Fruit fly (Drosophila melanogaster) whole organism, embryonic: ENCODE measurements around the gene CG3097.

Experiments used
- Adf1 ChIP-seq: fragments of 200-800 bp; sonication (Bioruptor generic); IDR thresholded peaks from 2 replicates; pipeline ENCODE4 v1.3.6; 2022; ENCODE audit warnings: missing biosample characterization, missing genetic modification characterization
- Aef1 ChIP-seq: fragments of 200-800 bp; sonication (Bioruptor generic); IDR thresholded peaks from 3 replicates; pipeline ENCODE4 v1.3.6; 2022; ENCODE audit warnings: missing biosample characterization, missing genetic modification characterization
- Atf6 ChIP-seq: fragments of 200-800 bp; sonication (Bioruptor generic); IDR thresholded peaks from 2 replicates; pipeline ENCODE4 v1.3.6; 2022; ENCODE audit warnings: missing biosample characterization, missing genetic modification characterization
- CG11085 ChIP-seq: fragments of 200-800 bp; sonication (Bioruptor generic); IDR thresholded peaks from 2 replicates; pipeline ENCODE4 v1.3.6; 2022; ENCODE audit warnings: missing biosample characterization, missing genetic modification characterization
- CG11504 ChIP-seq: fragments of 200-800 bp; sonication (Bioruptor generic); optimal IDR thresholded peaks from 3 replicates; lab custom pipeline; 2019; ENCODE audit warnings: missing biosample characterization, mild to moderate bottlenecking, missing genetic modification characterization, moderate library complexity
- CG12155 ChIP-seq: fragments of 200-800 bp; sonication (Bioruptor generic); optimal IDR thresholded peaks from 3 replicates; lab custom pipeline; 2016; ENCODE audit warnings: missing biosample characterization, missing genetic modification characterization
- CG14441 ChIP-seq: fragments of 200-800 bp; sonication (Bioruptor generic); IDR thresholded peaks from 2 replicates; pipeline ENCODE4 v1.3.6; 2022; ENCODE audit warnings: missing biosample characterization, missing genetic modification characterization
- CG15269 ChIP-seq: fragments of 200-800 bp; sonication (Bioruptor generic); optimal IDR thresholded peaks from 2 replicates; lab custom pipeline; 2018; ENCODE audit warnings: missing biosample characterization, mild to moderate bottlenecking, missing genetic modification characterization, moderate library complexity
- CG17359 ChIP-seq: fragments of 200-800 bp; sonication (Bioruptor generic); optimal IDR thresholded peaks from 3 replicates; lab custom pipeline; 2018; ENCODE audit warnings: missing biosample characterization, mild to moderate bottlenecking, missing genetic modification characterization, moderate library complexity
- CG18599 ChIP-seq: fragments of 200-800 bp; sonication (Bioruptor generic); optimal IDR thresholded peaks from 3 replicates; lab custom pipeline; 2017; ENCODE audit warnings: missing biosample characterization, missing genetic modification characterization, mild to moderate bottlenecking, moderate library complexity, missing genetic modification reagents
- CG2120 ChIP-seq: fragments of 200-800 bp; sonication (Bioruptor generic); optimal IDR thresholded peaks from 3 replicates; lab custom pipeline; 2016; ENCODE audit warnings: missing biosample characterization, missing genetic modification characterization
- CG2678 ChIP-seq: fragments of 200-800 bp; sonication (Bioruptor generic); optimal IDR thresholded peaks from 3 replicates; lab custom pipeline; 2019; ENCODE audit warnings: missing biosample characterization, mild to moderate bottlenecking, missing genetic modification characterization, moderate library complexity
- CG32532 ChIP-seq: fragments of 200-800 bp; sonication (Bioruptor generic); IDR thresholded peaks from 2 replicates; pipeline ENCODE4 v1.3.6; 2022; ENCODE audit warnings: missing biosample characterization, missing genetic modification characterization
- CG32772 ChIP-seq: fragments of 200-800 bp; sonication (Bioruptor generic); IDR thresholded peaks from 2 replicates; pipeline ENCODE4 v1.3.6; 2022; ENCODE audit warnings: missing biosample characterization, missing genetic modification characterization
- CG9817 ChIP-seq: fragments of 200-800 bp; sonication (Bioruptor generic); optimal IDR thresholded peaks from 2 replicates; lab custom pipeline; 2018; ENCODE audit warnings: missing biosample characterization, mild to moderate bottlenecking, missing genetic modification characterization, moderate library complexity
- CG9932 ChIP-seq: fragments of 200-800 bp; sonication (Bioruptor generic); IDR thresholded peaks from 2 replicates; pipeline ENCODE4 v1.3.6; 2022; ENCODE audit warnings: missing biosample characterization, missing genetic modification characterization
- Dip2 ChIP-seq: fragments of 200-800 bp; sonication (Bioruptor generic); IDR thresholded peaks from 2 replicates; pipeline ENCODE4 v1.3.6; 2022; ENCODE audit warnings: missing biosample characterization, missing genetic modification characterization
- Eip74EF ChIP-seq, 2 experiments: fragments of 200-800 bp in 1 of 2; fragments of >200 bp in 1 of 2; sonication (Bioruptor generic) in 1 of 2; optimal IDR thresholded peaks; 2 replicates each; lab custom pipeline; 2017 to 2019; ENCODE audit warnings: missing biosample characterization in 2 of 2, missing genetic modification characterization in 2 of 2, mild to moderate bottlenecking in 1 of 2, moderate library complexity in 1 of 2
- GATAe ChIP-seq: fragments of 200-800 bp; sonication (Bioruptor generic); conservative IDR thresholded peaks from 2 replicates; pipeline ENCODE4 v1.3.6; 2022; ENCODE audit warnings: missing biosample characterization, missing genetic modification characterization
- Hmr ChIP-seq: fragments of 200-800 bp; sonication (Bioruptor generic); optimal IDR thresholded peaks from 3 replicates; lab custom pipeline; 2017; ENCODE audit warnings: mild to moderate bottlenecking, missing biosample characterization, missing genetic modification reagents, missing genetic modification characterization
- Hr51 ChIP-seq, 2 experiments: fragments of 200-800 bp; sonication (Bioruptor generic); optimal IDR thresholded peaks; 2 replicates in 1 of 2; 3 replicates in 1 of 2; lab custom pipeline; 2016 to 2018; ENCODE audit warnings: missing biosample characterization in 2 of 2, missing genetic modification characterization in 2 of 2, mild to moderate bottlenecking in 1 of 2, moderate library complexity in 1 of 2
- Hr78 ChIP-seq, 2 experiments: fragments of 200-800 bp in 1 of 2; fragments of >200 bp in 1 of 2; sonication (Bioruptor generic) in 1 of 2; optimal IDR thresholded peaks; 2 replicates each; lab custom pipeline; 2017 to 2019; ENCODE audit warnings: missing biosample characterization in 2 of 2, missing genetic modification characterization in 2 of 2, mild to moderate bottlenecking in 1 of 2, moderate library complexity in 1 of 2
- Med ChIP-seq: fragments of 200-800 bp; sonication (Bioruptor generic); peaks from one replicate; lab custom pipeline; 2016; ENCODE audit warnings: missing biosample characterization, missing genetic modification characterization, mild to moderate bottlenecking, inconsistent platforms, moderate library complexity
- Meics ChIP-seq: fragments of 200-800 bp; sonication (Bioruptor generic); optimal IDR thresholded peaks from 2 replicates; lab custom pipeline; 2017; ENCODE audit warnings: missing biosample characterization, mild to moderate bottlenecking, missing genetic modification characterization
- NFAT ChIP-seq: fragments of 200-800 bp; sonication (Bioruptor generic); IDR thresholded peaks from 2 replicates; pipeline ENCODE4 v1.3.6; 2022; ENCODE audit warnings: missing biosample characterization, missing genetic modification characterization
- Ptx1 ChIP-seq: fragments of 200-800 bp; sonication (Bioruptor generic); IDR thresholded peaks from 2 replicates; pipeline ENCODE4 v1.3.6; 2022; ENCODE audit warnings: missing biosample characterization, missing genetic modification characterization
- Rfx ChIP-seq: fragments of 200-800 bp; sonication (Bioruptor generic); IDR thresholded peaks from 2 replicates; pipeline ENCODE4 v1.3.6; 2022; ENCODE audit warnings: missing biosample characterization, missing genetic modification characterization
- Vsx1 ChIP-seq: fragments of 200-800 bp; sonication (Bioruptor generic); optimal IDR thresholded peaks from 2 replicates; lab custom pipeline; 2017; ENCODE audit warnings: missing biosample characterization, mild to moderate bottlenecking, missing genetic modification characterization, missing genetic modification reagents
- crol ChIP-seq: fragments of 200-800 bp; sonication (Bioruptor generic); IDR thresholded peaks from 2 replicates; pipeline ENCODE4 v1.3.6; 2022; ENCODE audit warnings: missing biosample characterization, missing genetic modification characterization
- danr ChIP-seq: fragments of 200-800 bp; sonication (Bioruptor generic); IDR thresholded peaks from 2 replicates; pipeline ENCODE4 v1.3.6; 2022; ENCODE audit warnings: missing biosample characterization, missing genetic modification characterization
- dmrt99B ChIP-seq: fragments of 200-800 bp; sonication (Bioruptor generic); optimal IDR thresholded peaks from 2 replicates; lab custom pipeline; 2018; ENCODE audit warnings: missing biosample characterization, mild to moderate bottlenecking, missing genetic modification characterization, moderate library complexity
- dysf ChIP-seq: fragments of 200-800 bp; sonication (Bioruptor generic); IDR thresholded peaks from 3 replicates; pipeline ENCODE4 v1.3.6; 2022; ENCODE audit warnings: missing biosample characterization, missing genetic modification characterization
- gem ChIP-seq: fragments of 200-800 bp; sonication (Bioruptor generic); optimal IDR thresholded peaks from 2 replicates; lab custom pipeline; 2019; ENCODE audit warnings: missing biosample characterization, mild to moderate bottlenecking, missing genetic modification characterization, moderate library complexity
- grn ChIP-seq: fragments of 200-800 bp; sonication (Bioruptor generic); optimal IDR thresholded peaks from 3 replicates; lab custom pipeline; 2017; ENCODE audit warnings: missing biosample characterization, missing genetic modification characterization
- knrl ChIP-seq: fragments of 200-800 bp; sonication (Bioruptor generic); IDR thresholded peaks from 3 replicates; pipeline ENCODE4 v1.3.6; 2022; ENCODE audit warnings: missing biosample characterization, missing genetic modification characterization; ENCODE audit not compliant: partially characterized antibody
- lab ChIP-seq: fragments of 200-800 bp; sonication (Bioruptor generic); optimal IDR thresholded peaks from 3 replicates; lab custom pipeline; 2017; ENCODE audit warnings: missing biosample characterization, missing genetic modification characterization, mild to moderate bottlenecking, moderate library complexity, missing genetic modification reagents
- mam ChIP-seq: fragments of 200-800 bp; sonication (Bioruptor generic); optimal IDR thresholded peaks from 3 replicates; lab custom pipeline; 2016; ENCODE audit warnings: missing biosample characterization, missing genetic modification characterization
- pan ChIP-seq, 4 experiments: fragments of >200 bp in 3 of 4; fragments of 200-800 bp in 1 of 4; sonication (Bioruptor generic) in 1 of 4; optimal IDR thresholded peaks in 3 of 4; IDR thresholded peaks in 1 of 4; 2 replicates each; pipeline versions ENCODE4 v1.3.6 to Lab custom; 2017 to 2022; ENCODE audit warnings: missing biosample characterization in 2 of 4, missing genetic modification characterization in 2 of 4, mixed read lengths in 1 of 4
- prd ChIP-seq, 3 experiments: fragments of >200 bp in 2 of 3; fragments of 200-800 bp in 1 of 3; sonication (Bioruptor generic) in 1 of 3; optimal IDR thresholded peaks in 2 of 3; IDR thresholded peaks in 1 of 3; 2 replicates in 2 of 3; 3 replicates in 1 of 3; pipeline versions ENCODE4 v1.3.6 to Lab custom; 2017 to 2022; ENCODE audit warnings: missing biosample characterization in 1 of 3, missing genetic modification characterization in 1 of 3
- ranshi ChIP-seq: fragments of 200-800 bp; sonication (Bioruptor generic); IDR thresholded peaks from 2 replicates; pipeline ENCODE4 v1.3.6; 2022; ENCODE audit warnings: missing biosample characterization, missing genetic modification characterization
- row ChIP-seq: fragments of 200-800 bp; sonication (Bioruptor generic); IDR thresholded peaks from 3 replicates; pipeline ENCODE4 v1.3.6; 2022; ENCODE audit warnings: missing biosample characterization, missing genetic modification characterization
- scrt ChIP-seq: fragments of 200-800 bp; sonication (Bioruptor generic); optimal IDR thresholded peaks from 2 replicates; lab custom pipeline; 2018; ENCODE audit warnings: missing biosample characterization, mild to moderate bottlenecking, missing genetic modification characterization, moderate library complexity
- sisA ChIP-seq: fragments of 200-800 bp; sonication (Bioruptor generic); IDR thresholded peaks from 2 replicates; pipeline ENCODE4 v1.3.6; 2022; ENCODE audit warnings: missing biosample characterization, missing genetic modification characterization
- slbo ChIP-seq: fragments of 200-800 bp; sonication (Bioruptor generic); IDR thresholded peaks from 2 replicates; pipeline ENCODE4 v1.3.6; 2022; ENCODE audit warnings: missing biosample characterization, missing genetic modification characterization
- tgo ChIP-seq: fragments of 200-800 bp; sonication (Bioruptor generic); IDR thresholded peaks from 3 replicates; pipeline ENCODE4 v1.3.6; 2022; ENCODE audit warnings: missing biosample characterization, missing genetic modification characterization
- tio ChIP-seq: fragments of 200-800 bp; sonication (Bioruptor generic); optimal IDR thresholded peaks from 2 replicates; lab custom pipeline; 2017; ENCODE audit warnings: missing biosample characterization, missing genetic modification characterization, inconsistent platforms

Gene CG3097

DNA sequence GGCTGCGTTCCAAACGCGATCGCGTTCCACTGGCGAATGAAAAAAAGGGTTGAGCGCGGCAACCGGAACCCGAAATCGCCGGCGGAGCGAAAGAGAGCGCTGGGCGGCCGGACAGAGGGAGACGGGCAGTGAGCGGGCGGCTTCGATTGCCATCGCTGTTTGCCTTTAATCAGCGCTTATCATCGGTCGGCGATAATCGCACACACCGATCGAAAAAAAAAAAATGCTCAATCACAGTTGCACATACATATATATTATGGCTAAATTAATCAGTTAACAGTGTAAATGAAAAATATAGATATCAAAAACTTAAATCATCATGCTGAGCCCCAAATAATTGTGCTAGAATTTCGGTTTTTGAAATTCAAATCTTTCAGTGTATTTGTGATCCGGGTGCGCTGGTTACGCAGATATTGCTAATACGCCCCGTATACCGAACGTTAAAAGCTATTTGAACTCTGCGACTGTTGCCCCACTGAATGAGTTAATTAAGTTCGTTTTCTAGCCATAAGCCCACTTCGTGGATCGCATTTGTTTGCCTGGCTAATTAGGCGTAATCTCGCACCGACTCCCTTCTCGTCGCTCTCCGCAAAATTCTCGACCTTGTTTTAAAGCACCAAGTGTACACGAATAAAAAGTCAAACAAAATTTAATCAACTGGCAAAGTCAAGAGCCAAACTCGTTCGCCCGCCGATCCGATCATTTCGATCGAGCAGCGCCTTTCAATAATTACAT, 52.7 kb downstream of the CG3097 start, which contains the start of gene CG33080:
Gene CG33080, minus strand, starts transcription at position 38 of the 735 bp plus-strand sequence.
- TF ChIP-seq Atf6 (GFP tag; lab: Robert Waterston, UW), result 0 out of 2 replicates have a peak, but pooled peaks have one; percentile 13
- peak; percentile 51; the same call in 2 of the 3 replicates for TF ChIP-seq row
- 0 out of 2 replicates have a peak, but pooled peaks have one; percentile 24 for TF ChIP-seq ranshi (GFP tag; lab: Robert Waterston, UW)
- no peak for TF ChIP-seq pan (optimal IDR thresholded peaks at IDR 0.05; lab: Kevin White, UChicago)
- TF ChIP-seq pan (GFP tag; optimal IDR thresholded peaks at IDR 0.05 in 1 of 2, IDR thresholded peaks at IDR 0.05 in 1 of 2), result peak in 1 of 2 experiments; percentile 10
- 0 out of 2 replicates have a peak, but pooled peaks have one; percentile 20 for TF ChIP-seq CG9932 (GFP tag; lab: Robert Waterston, UW)
- peak; percentile 51 for TF ChIP-seq lab (GFP tag; lab: Kevin White, UChicago)
- peak; percentile 27 for TF ChIP-seq CG18599 (GFP tag; lab: Kevin White, UChicago)
- 0 out of 2 replicates have a peak, but pooled peaks have one; percentile 8 for TF ChIP-seq Adf1 (GFP tag; lab: Robert Waterston, UW)
- peak; percentile 46; the same call in 2 of the 3 replicates for TF ChIP-seq dysf (GFP tag; lab: Robert Waterston, UW)
- no peak for TF ChIP-seq Eip74EF (GFP tag; optimal IDR thresholded peaks at IDR 0.05; lab: Kevin White, UChicago)
- no peak for TF ChIP-seq NFAT (GFP tag; lab: Robert Waterston, UW)
- TF ChIP-seq CG12155, result no peak
- peak; percentile 89 for TF ChIP-seq grn (GFP tag; lab: Kevin White, UChicago)
- no peak for TF ChIP-seq mam (GFP tag; lab: Kevin White, UChicago)
- TF ChIP-seq CG2120 (GFP tag; lab: Kevin White, UChicago), result peak; percentile 58
- TF ChIP-seq tgo (GFP tag; lab: Robert Waterston, UW), result peak; percentile 29; the same call in 1 of the 3 replicates
- TF ChIP-seq Dip2 (GFP tag; lab: Robert Waterston, UW), result no peak
- TF ChIP-seq tio, result no peak
- TF ChIP-seq slbo (GFP tag; lab: Robert Waterston, UW), result peak; percentile 40; the same call in 1 of the 2 replicates
- TF ChIP-seq CG2678 (tag; lab: Kevin White, UChicago), result peak; percentile 12
- TF ChIP-seq Vsx1, result peak; percentile 75
- peak; percentile 51 for TF ChIP-seq CG32532
- peak; percentile 24 for TF ChIP-seq CG17359 (tag; lab: Kevin White, UChicago)
- no peak for TF ChIP-seq Hr78 (GFP tag; optimal IDR thresholded peaks at IDR 0.05; lab: Kevin White, UChicago)
- peak; percentile 28 for TF ChIP-seq Meics (GFP tag; lab: Kevin White, UChicago)
- TF ChIP-seq dmrt99B, result peak; percentile 34
- TF ChIP-seq GATAe (GFP tag; lab: Robert Waterston, UW), result 0 out of 2 replicates have a peak, but pooled peaks have one; percentile 19
- TF ChIP-seq danr (GFP tag; lab: Robert Waterston, UW), result 0 out of 2 replicates have a peak, but pooled peaks have one; percentile 7
- peak; percentile 64 for TF ChIP-seq Rfx (GFP tag; lab: Robert Waterston, UW)
- TF ChIP-seq Ptx1 (GFP tag; lab: Robert Waterston, UW), result peak; percentile 53
- 0 out of 2 replicates have a peak, but pooled peaks have one; percentile 15 for TF ChIP-seq sisA (GFP tag; lab: Robert Waterston, UW)
- TF ChIP-seq Aef1 (GFP tag; lab: Robert Waterston, UW), result peak; percentile 34; the same call in 1 of the 3 replicates
- peak; percentile 3 for TF ChIP-seq CG11504 (tag; lab: Kevin White, UChicago)
- 0 out of 2 replicates have a peak, but pooled peaks have one; percentile 15 for TF ChIP-seq CG32772 (GFP tag; lab: Robert Waterston, UW)
- peak; percentile 9 for TF ChIP-seq CG15269 (tag; lab: Kevin White, UChicago)
- no peak for TF ChIP-seq CG9817 (tag; lab: Kevin White, UChicago)
- no peak for TF ChIP-seq prd (optimal IDR thresholded peaks at IDR 0.05; lab: Kevin White, UChicago)
- peak; percentile 28; the same call in 1 of the 3 replicates for TF ChIP-seq prd (GFP tag; IDR thresholded peaks at IDR 0.05; lab: Robert Waterston, UW)
- TF ChIP-seq knrl (GFP tag; lab: Robert Waterston, UW), result 0 out of 3 replicates have a peak, but pooled peaks have one; percentile 14
- no peak for TF ChIP-seq scrt (GFP tag; lab: Kevin White, UChicago)
- TF ChIP-seq Hmr (GFP tag; lab: Kevin White, UChicago), result peak; percentile 29
- TF ChIP-seq Hr51 (GFP tag; optimal IDR thresholded peaks at IDR 0.05; lab: Kevin White, UChicago), result peak in 1 of 2 experiments; percentile 17
- peak; percentile 71 for TF ChIP-seq Med (GFP tag; lab: Kevin White, UChicago)
- TF ChIP-seq CG11085, result 0 out of 2 replicates have a peak, but pooled peaks have one; percentile 23
- peak; percentile 47; the same call in 1 of the 2 replicates for TF ChIP-seq crol (GFP tag; lab: Robert Waterston, UW)
- TF ChIP-seq gem (tag; lab: Kevin White, UChicago), result peak; percentile 25
- TF ChIP-seq CG14441 (GFP tag; lab: Robert Waterston, UW), result 0 out of 2 replicates have a peak, but pooled peaks have one; percentile 14
